Fruit fly (Drosophila melanogaster) whole organism, embryonic: ENCODE measurements around the gene ppk23.
A peak's percentile ranks its signal among the peaks of the same experiment; 100 is the strongest.

ENCODE experiments used
- Blimp-1 ChIP-seq: fragments of 200-800 bp; sonication (Bioruptor generic); optimal IDR thresholded peaks from 3 replicates; lab custom pipeline; 2018; ENCODE audit warnings: missing biosample characterization, missing genetic modification characterization, mild to moderate bottlenecking, moderate library complexity, missing genetic modification reagents
- CG11247 ChIP-seq: fragments of 200-800 bp; sonication (Bioruptor generic); IDR thresholded peaks from 2 replicates; pipeline ENCODE4 v1.3.6; 2022; ENCODE audit warnings: missing biosample characterization, missing genetic modification characterization
- CG11723 ChIP-seq: fragments of 200-800 bp; sonication (Bioruptor generic); optimal IDR thresholded peaks from 2 replicates; lab custom pipeline; 2017; ENCODE audit warnings: missing biosample characterization, mild to moderate bottlenecking, missing genetic modification characterization
- CG13424 ChIP-seq: fragments of 200-800 bp; sonication (Bioruptor generic); optimal IDR thresholded peaks from 2 replicates; lab custom pipeline; 2019; ENCODE audit warnings: missing biosample characterization, mild to moderate bottlenecking, missing genetic modification characterization, moderate library complexity
- CG13624 ChIP-seq: fragments of 200-800 bp; sonication (Bioruptor generic); optimal IDR thresholded peaks from 2 replicates; lab custom pipeline; 2016; ENCODE audit warnings: missing biosample characterization, missing genetic modification characterization
- CG14710 ChIP-seq: fragments of 200-800 bp; sonication (Bioruptor generic); optimal IDR thresholded peaks from 3 replicates; lab custom pipeline; 2019; ENCODE audit warnings: missing biosample characterization, mild to moderate bottlenecking, missing genetic modification characterization, moderate library complexity
- CG14965 ChIP-seq: fragments of 200-800 bp; sonication (Bioruptor generic); optimal IDR thresholded peaks from 2 replicates; lab custom pipeline; 2016; ENCODE audit warnings: missing biosample characterization, missing genetic modification characterization, borderline replicate concordance
- CG17361 ChIP-seq: fragments of 200-800 bp; sonication (Bioruptor generic); IDR thresholded peaks from 3 replicates; pipeline ENCODE4 v1.3.6; 2022; ENCODE audit warnings: missing biosample characterization, missing genetic modification characterization
- CG17912 ChIP-seq: fragments of 200-800 bp; sonication (Bioruptor generic); optimal IDR thresholded peaks from 2 replicates; lab custom pipeline; 2018; ENCODE audit warnings: missing biosample characterization, mild to moderate bottlenecking, missing genetic modification characterization
- CG2116 ChIP-seq: fragments of 200-800 bp; sonication (Bioruptor generic); optimal IDR thresholded peaks from 3 replicates; lab custom pipeline; 2018; ENCODE audit warnings: missing biosample characterization, mild to moderate bottlenecking, missing genetic modification characterization
- CG3065 ChIP-seq: fragments of 200-800 bp; sonication (Bioruptor generic); optimal IDR thresholded peaks from 2 replicates; lab custom pipeline; 2016; ENCODE audit warnings: missing biosample characterization, missing genetic modification characterization
- CG31441 ChIP-seq: fragments of 200-800 bp; sonication (Bioruptor generic); IDR thresholded peaks from 2 replicates; pipeline ENCODE4 v1.3.6; 2022; ENCODE audit warnings: missing biosample characterization, missing genetic modification characterization
- CG32532 ChIP-seq: fragments of 200-800 bp; sonication (Bioruptor generic); IDR thresholded peaks from 2 replicates; pipeline ENCODE4 v1.3.6; 2022; ENCODE audit warnings: missing biosample characterization, missing genetic modification characterization
- CG34422 ChIP-seq: fragments of 200-800 bp; sonication (Bioruptor generic); IDR thresholded peaks from 3 replicates; pipeline ENCODE4 v1.3.6; 2022; ENCODE audit warnings: missing biosample characterization, missing genetic modification characterization
- CG3847 ChIP-seq: fragments of 200-800 bp; sonication (Bioruptor generic); IDR thresholded peaks from 2 replicates; pipeline ENCODE4 v1.3.6; 2022; ENCODE audit warnings: missing biosample characterization, missing genetic modification characterization
- CG7357 ChIP-seq: fragments of 200-800 bp; sonication (Bioruptor generic); IDR thresholded peaks from 3 replicates; pipeline ENCODE4 v1.3.6; 2022; ENCODE audit warnings: missing biosample characterization, missing genetic modification characterization
- CG8290 ChIP-seq, 3 experiments: fragments of 200-800 bp; sonication (Bioruptor generic); optimal IDR thresholded peaks; 2 replicates each; lab custom pipeline; 2016 to 2019; ENCODE audit warnings: missing biosample characterization in 3 of 3, missing genetic modification characterization in 3 of 3, mild to moderate bottlenecking in 2 of 3, moderate library complexity in 1 of 3
- Dbx ChIP-seq: fragments of 200-800 bp; sonication (Bioruptor generic); IDR thresholded peaks from 3 replicates; pipeline ENCODE4 v1.3.6; 2022; ENCODE audit warnings: missing biosample characterization, missing genetic modification characterization
- Dek ChIP-seq: fragments of 200-800 bp; sonication (Bioruptor generic); optimal IDR thresholded peaks from 3 replicates; lab custom pipeline; 2019; ENCODE audit warnings: missing biosample characterization, mild to moderate bottlenecking, missing genetic modification characterization, moderate library complexity
- Dip2 ChIP-seq: fragments of 200-800 bp; sonication (Bioruptor generic); IDR thresholded peaks from 2 replicates; pipeline ENCODE4 v1.3.6; 2022; ENCODE audit warnings: missing biosample characterization, missing genetic modification characterization
- Dp ChIP-seq: fragments of 200-800 bp; sonication (Bioruptor generic); optimal IDR thresholded peaks from 2 replicates; lab custom pipeline; 2018; ENCODE audit warnings: missing biosample characterization, mild to moderate bottlenecking, missing genetic modification characterization, moderate library complexity
- Eip74EF ChIP-seq, 2 experiments: fragments of 200-800 bp in 1 of 2; fragments of >200 bp in 1 of 2; sonication (Bioruptor generic) in 1 of 2; optimal IDR thresholded peaks; 2 replicates each; lab custom pipeline; 2017 to 2019; ENCODE audit warnings: missing biosample characterization in 2 of 2, missing genetic modification characterization in 2 of 2, mild to moderate bottlenecking in 1 of 2, moderate library complexity in 1 of 2
- Fer2 ChIP-seq: fragments of 200-800 bp; sonication (Bioruptor generic); optimal IDR thresholded peaks from 2 replicates; lab custom pipeline; 2018; ENCODE audit warnings: missing biosample characterization, mild to moderate bottlenecking, missing genetic modification characterization, moderate library complexity
- H2.0 ChIP-seq: fragments of 200-800 bp; sonication (Bioruptor generic); IDR thresholded peaks from 2 replicates; pipeline ENCODE4 v1.3.6; 2022; ENCODE audit warnings: missing biosample characterization, missing genetic modification characterization
- Jarid2 ChIP-seq: fragments of 200-800 bp; sonication (Bioruptor generic); optimal IDR thresholded peaks from 3 replicates; lab custom pipeline; 2017; ENCODE audit warnings: mild to moderate bottlenecking, missing biosample characterization, missing genetic modification reagents, missing genetic modification characterization
- MTF-1 ChIP-seq: fragments of 200-800 bp; sonication (Bioruptor generic); optimal IDR thresholded peaks from 2 replicates; lab custom pipeline; 2018; ENCODE audit warnings: missing biosample characterization, mild to moderate bottlenecking, missing genetic modification characterization, borderline replicate concordance
- Myb ChIP-seq: fragments of 200-800 bp; sonication (Bioruptor generic); optimal IDR thresholded peaks from 2 replicates; lab custom pipeline; 2016; ENCODE audit warnings: missing biosample characterization, missing genetic modification characterization
- NFAT ChIP-seq: fragments of 200-800 bp; sonication (Bioruptor generic); IDR thresholded peaks from 2 replicates; pipeline ENCODE4 v1.3.6; 2022; ENCODE audit warnings: missing biosample characterization, missing genetic modification characterization
- Opbp ChIP-seq: fragments of 200-800 bp; sonication (Bioruptor generic); IDR thresholded peaks from 3 replicates; pipeline ENCODE4 v1.3.6; 2022; ENCODE audit warnings: missing biosample characterization, missing genetic modification characterization; ENCODE audit not compliant: partially characterized antibody
- Ptx1 ChIP-seq: fragments of 200-800 bp; sonication (Bioruptor generic); IDR thresholded peaks from 2 replicates; pipeline ENCODE4 v1.3.6; 2022; ENCODE audit warnings: missing biosample characterization, missing genetic modification characterization
- Rfx ChIP-seq: fragments of 200-800 bp; sonication (Bioruptor generic); IDR thresholded peaks from 2 replicates; pipeline ENCODE4 v1.3.6; 2022; ENCODE audit warnings: missing biosample characterization, missing genetic modification characterization
- Vsx1 ChIP-seq: fragments of 200-800 bp; sonication (Bioruptor generic); optimal IDR thresholded peaks from 2 replicates; lab custom pipeline; 2017; ENCODE audit warnings: missing biosample characterization, mild to moderate bottlenecking, missing genetic modification characterization, missing genetic modification reagents
- ci ChIP-seq: fragments of 200-800 bp; sonication (Bioruptor generic); IDR thresholded peaks from 3 replicates; pipeline ENCODE4 v1.3.6; 2022; ENCODE audit warnings: missing biosample characterization, missing genetic modification characterization
- disco-r ChIP-seq: fragments of 200-800 bp; sonication (Bioruptor generic); optimal IDR thresholded peaks from 2 replicates; lab custom pipeline; 2016; ENCODE audit warnings: missing biosample characterization, missing genetic modification characterization
- gsb ChIP-seq: fragments of 200-800 bp; sonication (Bioruptor generic); IDR thresholded peaks from 2 replicates; pipeline ENCODE4 v1.3.6; 2022; ENCODE audit warnings: missing biosample characterization, missing genetic modification characterization
- mirr ChIP-seq: fragments of 200-800 bp; sonication (Bioruptor generic); optimal IDR thresholded peaks from 3 replicates; lab custom pipeline; 2018; ENCODE audit warnings: missing biosample characterization, mild to moderate bottlenecking, missing genetic modification characterization
- pan ChIP-seq, 4 experiments: fragments of >200 bp in 3 of 4; fragments of 200-800 bp in 1 of 4; sonication (Bioruptor generic) in 1 of 4; optimal IDR thresholded peaks in 3 of 4; IDR thresholded peaks in 1 of 4; 2 replicates each; pipeline versions ENCODE4 v1.3.6 to Lab custom; 2017 to 2022; ENCODE audit warnings: missing biosample characterization in 2 of 4, missing genetic modification characterization in 2 of 4, mixed read lengths in 1 of 4
- peb ChIP-seq: fragments of 200-800 bp; sonication (Bioruptor generic); IDR thresholded peaks from 2 replicates; pipeline ENCODE4 v1.3.6; 2022; ENCODE audit warnings: missing biosample characterization, missing genetic modification characterization
- pho ChIP-seq: fragments of 200-800 bp; sonication (Bioruptor generic); optimal IDR thresholded peaks from 2 replicates; lab custom pipeline; 2016; ENCODE audit warnings: missing biosample characterization, missing genetic modification characterization
- pita ChIP-seq: fragments of 200-800 bp; sonication (Bioruptor generic); optimal IDR thresholded peaks from 2 replicates; lab custom pipeline; 2017; ENCODE audit warnings: missing biosample characterization, mild to moderate bottlenecking, missing genetic modification characterization
- prd ChIP-seq, 3 experiments: fragments of >200 bp in 2 of 3; fragments of 200-800 bp in 1 of 3; sonication (Bioruptor generic) in 1 of 3; optimal IDR thresholded peaks in 2 of 3; IDR thresholded peaks in 1 of 3; 2 replicates in 2 of 3; 3 replicates in 1 of 3; pipeline versions ENCODE4 v1.3.6 to Lab custom; 2017 to 2022; ENCODE audit warnings: missing biosample characterization in 1 of 3, missing genetic modification characterization in 1 of 3
- run ChIP-seq: fragments of 200-800 bp; sonication (Bioruptor generic); optimal IDR thresholded peaks from 3 replicates; lab custom pipeline; 2018; ENCODE audit warnings: missing biosample characterization, mild to moderate bottlenecking, missing genetic modification characterization
- slp2 ChIP-seq: fragments of 200-800 bp; sonication (Bioruptor generic); optimal IDR thresholded peaks from 2 replicates; lab custom pipeline; 2016; ENCODE audit warnings: missing biosample characterization, missing genetic modification characterization
- sug ChIP-seq: fragments of 200-800 bp; optimal IDR thresholded peaks from 2 replicates; lab custom pipeline; 2019; ENCODE audit warnings: missing biosample characterization, mild to moderate bottlenecking, missing genetic modification characterization, moderate library complexity
- twi ChIP-seq: fragments of 200-800 bp; optimal IDR thresholded peaks from 2 replicates; lab custom pipeline; 2019; ENCODE audit warnings: missing biosample characterization, mild to moderate bottlenecking, missing genetic modification characterization, moderate library complexity
- unpg ChIP-seq: fragments of 200-800 bp; sonication (Bioruptor generic); optimal IDR thresholded peaks from 3 replicates; lab custom pipeline; 2018; ENCODE audit warnings: missing biosample characterization, mild to moderate bottlenecking, missing genetic modification characterization, moderate library complexity
- vvl ChIP-seq: fragments of 200-800 bp; sonication (Bioruptor generic); IDR thresholded peaks from 2 replicates; pipeline ENCODE4 v1.3.6; 2022; ENCODE audit warnings: missing biosample characterization, missing genetic modification characterization

Gene ppk23

dm6 chrX:17532158-17532557, 36.9 kb downstream of the ppk23 start (continued):
- TF ChIP-seq Dp (peak; percentile 2), Blimp-1 (GFP tag; lab: Kevin White, UChicago) (no peak), CG32532 (GFP tag; lab: Robert Waterston, UW) (peak; percentile 3; the same call in 1 of the 2 replicates), CG13624 (no peak), MTF-1 (GFP tag; lab: Kevin White, UChicago) (peak; percentile 6), CG14965 (GFP tag; lab: Kevin White, UChicago) (peak; percentile 96), CG3847 (GFP tag; lab: Robert Waterston, UW) (peak; percentile 3), pho (no peak), vvl (GFP tag; lab: Robert Waterston, UW) (peak; percentile 12; the same call in 1 of the 2 replicates), gsb (GFP tag; lab: Robert Waterston, UW) (0 out of 2 replicates have a peak, but pooled peaks have one; percentile 4), CG17361 (peak; percentile 54; the same call in 2 of the 3 replicates), CG14710 (tag; lab: Kevin White, UChicago) (peak; percentile 27), CG13424 (tag; lab: Kevin White, UChicago) (peak; percentile 3), CG31441 (0 out of 2 replicates have a peak, but pooled peaks have one; percentile 8), prd (optimal IDR thresholded peaks at IDR 0.05; lab: Kevin White, UChicago) (peak in 1 of 2 experiments; percentile 92), prd (GFP tag; IDR thresholded peaks at IDR 0.05; lab: Robert Waterston, UW) (no peak; the same call in 2 of the 3 replicates), Ptx1 (GFP tag; lab: Robert Waterston, UW) (peak; percentile 6; the same call in 1 of the 2 replicates), Myb (GFP tag; lab: Kevin White, UChicago) (peak; percentile 83), Rfx (GFP tag; lab: Robert Waterston, UW) (peak; percentile 24), Jarid2 (peak; percentile 2), ci (GFP tag; lab: Robert Waterston, UW) (peak; percentile 69), CG7357 (GFP tag; lab: Robert Waterston, UW) (no peak), CG8290 (GFP tag; optimal IDR thresholded peaks at IDR 0.05; lab: Kevin White, UChicago) (no peak), CG8290 (tag; optimal IDR thresholded peaks at IDR 0.05; lab: Kevin White, UChicago) (peak in 1 of 2 experiments; percentile 34), pan (optimal IDR thresholded peaks at IDR 0.05; lab: Kevin White, UChicago) (no peak), pan (GFP tag; optimal IDR thresholded peaks at IDR 0.05 in 1 of 2, IDR thresholded peaks at IDR 0.05 in 1 of 2) (peak in 1 of 2 experiments; percentile 51), CG11247 (GFP tag; lab: Robert Waterston, UW) (peak; percentile 11), Dip2 (GFP tag; lab: Robert Waterston, UW) (0 out of 2 replicates have a peak, but pooled peaks have one; percentile 47), NFAT (peak; percentile 45; the same call in 1 of the 2 replicates), Vsx1 (GFP tag; lab: Kevin White, UChicago) (peak; percentile 9), slp2 (no peak), H2.0 (GFP tag; lab: Robert Waterston, UW) (0 out of 2 replicates have a peak, but pooled peaks have one; percentile 25), CG2116 (GFP tag; lab: Kevin White, UChicago) (peak; percentile 21), unpg (peak; percentile 29)
- TF ChIP-seq, all 482 proteins: peak for 46

- TF ChIP-seq CG17912 (GFP tag; lab: Kevin White, UChicago): peak; percentile 77
- peak; percentile 92 for TF ChIP-seq CG11247 (GFP tag; lab: Robert Waterston, UW)
- peak; percentile 45 for TF ChIP-seq sug
- no peak for TF ChIP-seq disco-r (GFP tag; lab: Kevin White, UChicago)
- peak; percentile 45; the same call in 1 of the 2 replicates for TF ChIP-seq peb (GFP tag; lab: Robert Waterston, UW)
- TF ChIP-seq CG11723 (GFP tag; lab: Kevin White, UChicago): no peak
- TF ChIP-seq CG34422 (GFP tag; lab: Robert Waterston, UW): peak; percentile 65; the same call in 2 of the 3 replicates
- no peak for TF ChIP-seq Dek
- no peak for TF ChIP-seq Eip74EF (GFP tag; optimal IDR thresholded peaks at IDR 0.05; lab: Kevin White, UChicago)
- peak; percentile 9 for TF ChIP-seq twi (tag; lab: Kevin White, UChicago)
- peak; percentile 18 for TF ChIP-seq CG3065 (GFP tag; lab: Kevin White, UChicago)
- no peak for TF ChIP-seq run (tag; lab: Kevin White, UChicago)
- peak; percentile 29 for TF ChIP-seq mirr (GFP tag; lab: Kevin White, UChicago)
- peak; percentile 20 for TF ChIP-seq CG13624
- TF ChIP-seq Dbx (GFP tag; lab: Robert Waterston, UW): peak; percentile 80
- peak; percentile 38 for TF ChIP-seq pita (GFP tag; lab: Kevin White, UChicago)
- peak; percentile 56; the same call in 1 of the 3 replicates for TF ChIP-seq Opbp (GFP tag; lab: Robert Waterston, UW)
- TF ChIP-seq Fer2 (tag; lab: Kevin White, UChicago): peak; percentile 21
Measured at dm6 chrX:17531549-17532131, 37.4 kb downstream of the ppk23 start.
